Worm (Caenorhabditis elegans): Measurements from ENCODE around the gene zip-8.
A peak's percentile ranks its signal among the peaks of the same experiment; 100 is the strongest.

zip-8 gene

DNA sequence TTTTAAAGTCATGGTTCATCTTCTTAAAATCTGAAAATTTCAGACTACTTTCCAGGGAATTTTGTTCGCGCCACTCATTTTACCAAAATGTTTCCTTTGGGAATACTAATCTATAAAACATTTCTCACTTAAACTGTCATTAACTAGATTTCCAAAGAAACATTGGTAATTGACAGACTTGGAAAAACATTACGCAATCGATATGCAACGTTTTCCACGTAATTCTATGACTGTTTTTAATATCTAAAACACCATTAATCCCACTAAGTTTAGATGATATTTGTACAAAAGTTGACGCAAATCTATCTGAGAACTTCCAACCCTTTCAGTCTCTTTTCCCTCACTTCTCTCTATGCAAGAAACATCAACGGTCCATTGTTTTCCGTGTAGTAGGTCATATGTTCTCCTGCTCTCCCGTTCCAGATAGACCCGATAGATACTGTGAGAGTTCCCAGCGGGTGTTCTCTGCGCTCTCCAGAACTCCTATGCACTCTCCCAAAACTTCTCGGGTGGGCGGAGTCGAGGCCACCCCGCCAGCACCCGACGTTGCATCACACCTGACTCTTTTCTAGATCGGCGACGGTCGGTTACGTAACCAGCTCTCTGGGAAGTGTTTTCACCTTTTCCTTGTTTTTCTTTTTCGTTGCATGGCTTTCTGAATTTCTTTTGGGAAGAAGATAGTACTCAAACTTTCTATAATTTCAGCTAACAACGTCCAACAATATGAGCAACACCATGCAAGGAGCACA, at the start of gene zip-8:
Gene zip-8 (plus strand): TSS at position 700 of the 749 bp plus-strand sequence.
- TF ChIP-seq spr-3 (GFP tag; optimal IDR thresholded peaks at IDR 0.05) (no peak), Y48G9A.11 (GFP tag; IDR thresholded peaks at IDR 0.05) (no peak), dmd-8 (GFP tag; IDR thresholded peaks at IDR 0.05) (no peak), nhr-11 (tag; optimal IDR thresholded peaks at IDR 0.05) (no peak), lim-7 (GFP tag; IDR thresholded peaks at IDR 0.05) (no peak), nhr-111 (GFP tag; optimal IDR thresholded peaks at IDR 0.05) (no peak), aha-1 (tag) (peak; percentile 71), set-16 (GFP tag; IDR thresholded peaks at IDR 0.05) (peak; percentile 66), ces-1 (GFP tag; optimal IDR thresholded peaks at IDR 0.05) (no peak)

DNA sequence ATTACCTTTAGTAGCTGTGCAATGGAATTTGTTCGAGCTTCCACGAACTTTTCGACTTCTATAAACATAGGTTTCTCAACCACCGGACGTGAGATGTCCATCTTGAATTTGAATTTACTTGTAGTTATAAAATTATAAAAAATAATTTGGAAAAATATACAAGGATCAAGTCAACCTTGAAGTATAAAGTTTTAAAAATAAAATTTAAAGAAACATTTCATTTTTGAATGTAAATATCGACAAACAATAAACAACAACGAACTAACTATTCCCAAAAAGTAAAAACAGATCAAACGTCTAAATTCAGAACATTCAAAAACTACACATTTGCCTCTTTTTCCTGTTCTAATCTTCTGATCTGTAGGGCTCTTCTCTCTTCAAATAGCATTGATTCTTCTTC, 47.9 kb upstream of the zip-8 start, which contains the start of gene popl-1:
Gene popl-1 (minus strand): TSS at position 101 of the 400 bp plus-strand sequence.
- TF ChIP-seq nhr-48 (tag; optimal IDR thresholded peaks at IDR 0.05) (no peak), nhr-11 (tag; optimal IDR thresholded peaks at IDR 0.05) (no peak), mdl-1 (tag; optimal IDR thresholded peaks at IDR 0.05) (no peak), set-16 (GFP tag; IDR thresholded peaks at IDR 0.05) (no peak), F10B5.3 (tag; optimal IDR thresholded peaks at IDR 0.05) (no peak), pha-4 (GFP tag; IDR thresholded peaks at IDR 0.05) (no peak), pha-4 (tag; optimal IDR thresholded peaks at IDR 0.05) (no peak), nhr-42 (GFP tag; IDR thresholded peaks at IDR 0.05) (no peak), daf-8 (GFP tag; IDR thresholded peaks at IDR 0.05) (no peak), F37D6.2 (tag; optimal IDR thresholded peaks at IDR 0.05) (no peak), nhr-111 (GFP tag; optimal IDR thresholded peaks at IDR 0.05) (no peak), mdt-29 (GFP tag; IDR thresholded peaks at IDR 0.05) (no peak), mxl-2 (GFP tag; conservative IDR thresholded peaks at IDR 0.05) (no peak), F44E2.7 (GFP tag; IDR thresholded peaks at IDR 0.05) (no peak), hif-1 (tag; optimal IDR thresholded peaks at IDR 0.05) (no peak), pqm-1 (tag; optimal IDR thresholded peaks at IDR 0.05) (no peak), dve-1 (tag; optimal IDR thresholded peaks at IDR 0.05; ENCODE audit: insufficient read depth) (no peak), ZK337.2 (GFP tag; IDR thresholded peaks at IDR 0.05) (no peak)

DNA sequence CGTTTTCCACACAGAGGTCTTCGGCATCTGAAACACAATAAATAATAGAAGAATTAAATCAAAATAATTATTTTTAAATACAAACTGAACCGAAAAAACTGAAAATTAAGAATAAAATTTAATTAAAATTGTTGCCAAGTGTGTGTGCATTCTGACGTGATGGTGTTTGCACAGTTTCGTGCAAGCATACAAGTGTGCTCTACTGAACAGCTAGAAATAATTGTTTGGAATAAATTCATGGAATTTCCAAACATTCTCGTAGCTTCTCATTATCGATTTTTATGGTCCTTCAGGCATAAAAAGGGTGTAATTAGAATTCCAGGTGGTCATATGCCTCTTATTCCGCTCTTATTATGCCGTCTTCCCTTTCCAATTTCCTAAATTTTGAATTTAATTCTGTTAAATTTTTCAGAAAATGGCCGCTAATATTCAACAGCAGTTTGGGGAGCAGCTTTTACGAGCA, 47.0 kb upstream of the zip-8 start, which contains the start of the genes mrps-17 and txdc-9:
Gene mrps-17 (minus strand): TSS at position 33 of the 463 bp plus-strand sequence.
Gene txdc-9 (plus strand): TSS at position 413 of the 463 bp plus-strand sequence.
- no peak for TF ChIP-seq ceh-20 (GFP tag; IDR thresholded peaks at IDR 0.05)
- peak; percentile 84 for TF ChIP-seq nhr-6 (tag; optimal IDR thresholded peaks at IDR 0.05)
- TF ChIP-seq dve-1 (tag; optimal IDR thresholded peaks at IDR 0.05; ENCODE audit: insufficient read depth), result peak; percentile 71
- TF ChIP-seq Y75B8A.6 (GFP tag; IDR thresholded peaks at IDR 0.05), result no peak
- peak; percentile 56 for TF ChIP-seq nhr-77 (tag; optimal IDR thresholded peaks at IDR 0.05)
- TF ChIP-seq hlh-11 (tag; optimal IDR thresholded peaks at IDR 0.05), result peak; percentile 42
- TF ChIP-seq T20F7.1 (GFP tag; optimal IDR thresholded peaks at IDR 0.05), result no peak
- no peak for TF ChIP-seq tag-97 (GFP tag; IDR thresholded peaks at IDR 0.05)
- peak; percentile 75 for TF ChIP-seq dpl-1 (GFP tag; optimal IDR thresholded peaks at IDR 0.05)
- TF ChIP-seq pha-4 (GFP tag; IDR thresholded peaks at IDR 0.05), result no peak
- peak; percentile 58 for TF ChIP-seq pha-4 (tag; optimal IDR thresholded peaks at IDR 0.05)
- TF ChIP-seq ZK337.2 (GFP tag; IDR thresholded peaks at IDR 0.05), result no peak
- TF ChIP-seq fkh-10 (GFP tag; optimal IDR thresholded peaks at IDR 0.05), result peak; percentile 30
- no peak for TF ChIP-seq pqm-1 (tag; optimal IDR thresholded peaks at IDR 0.05)
- no peak for TF ChIP-seq php-3 (GFP tag; IDR thresholded peaks at IDR 0.05)
- TF ChIP-seq lin-13 (GFP tag; optimal IDR thresholded peaks at IDR 0.05), result peak; percentile 31
- peak; percentile 93 for TF ChIP-seq lin-38 (GFP tag; IDR thresholded peaks at IDR 0.05)
- peak; percentile 73 for TF ChIP-seq rbr-2 (tag; optimal IDR thresholded peaks at IDR 0.05)
- TF ChIP-seq mdl-1 (tag; optimal IDR thresholded peaks at IDR 0.05), result peak in 1 of 2 experiments; percentile 19
- no peak for TF ChIP-seq nhr-42 (GFP tag; IDR thresholded peaks at IDR 0.05)
- TF ChIP-seq spr-1 (tag; optimal IDR thresholded peaks at IDR 0.05), result no peak
- TF ChIP-seq mdt-29 (GFP tag; IDR thresholded peaks at IDR 0.05), result no peak
- TF ChIP-seq nhr-237 (tag; optimal IDR thresholded peaks at IDR 0.05), result no peak
- no peak for TF ChIP-seq cey-2 (tag; optimal IDR thresholded peaks at IDR 0.05; ENCODE audit: borderline replicate concordance, insufficient read depth)
- no peak for TF ChIP-seq zag-1 (tag; optimal IDR thresholded peaks at IDR 0.05)
- TF ChIP-seq zip-11 (GFP tag; IDR thresholded peaks at IDR 0.05), result no peak
- TF ChIP-seq ctbp-1 (GFP tag; IDR thresholded peaks at IDR 0.05), result no peak
- no peak for TF ChIP-seq snpc-1.2 (GFP tag; IDR thresholded peaks at IDR 0.05)
- TF ChIP-seq duxl-1 (tag; optimal IDR thresholded peaks at IDR 0.05; ENCODE audit: poor library complexity), result no peak
- TF ChIP-seq unc-39 (tag; optimal IDR thresholded peaks at IDR 0.05), result no peak

Measured in whole organism, L4 larva.